Fruit fly (Drosophila melanogaster) whole organism, adult: Measurements from ENCODE around the gene Cad89D.

ENCODE experiments used
- CG11617 ChIP-seq: fragments of 200-800 bp; sonication (Bioruptor generic); optimal IDR thresholded peaks from 2 replicates; lab custom pipeline; 2017; ENCODE audit warnings: mild to moderate bottlenecking, missing biosample characterization, missing genetic modification reagents, missing genetic modification characterization
- CG12768 ChIP-seq: fragments of 200-800 bp; sonication (Bioruptor generic); optimal IDR thresholded peaks from 2 replicates; lab custom pipeline; 2017; ENCODE audit warnings: missing biosample characterization, missing genetic modification characterization, mild to moderate bottlenecking, moderate library complexity, missing genetic modification reagents
- CG14711 ChIP-seq: fragments of 200-800 bp; sonication (Bioruptor generic); optimal IDR thresholded peaks from 2 replicates; lab custom pipeline; 2018; ENCODE audit warnings: missing biosample characterization, mild to moderate bottlenecking, missing genetic modification characterization, moderate library complexity
- CG1620 ChIP-seq: fragments of 200-800 bp; sonication (Bioruptor generic); optimal IDR thresholded peaks from 2 replicates; lab custom pipeline; 2016; ENCODE audit warnings: missing biosample characterization, missing genetic modification characterization
- CG33017 ChIP-seq: fragments of 200-800 bp; sonication (Bioruptor generic); optimal IDR thresholded peaks from 2 replicates; lab custom pipeline; 2018; ENCODE audit warnings: missing biosample characterization, mild to moderate bottlenecking, missing genetic modification characterization, moderate library complexity
- CG7045 ChIP-seq: fragments of 200-800 bp; sonication (Bioruptor generic); optimal IDR thresholded peaks from 2 replicates; lab custom pipeline; 2017; ENCODE audit warnings: missing biosample characterization, mild to moderate bottlenecking, missing genetic modification characterization
- Clk ChIP-seq: fragments of 200-800 bp; sonication (Bioruptor generic); optimal IDR thresholded peaks from 2 replicates; lab custom pipeline; 2017; ENCODE audit warnings: missing biosample characterization, missing genetic modification characterization
- Crg-1 ChIP-seq: fragments of 200-800 bp; sonication (Bioruptor generic); optimal IDR thresholded peaks from 2 replicates; lab custom pipeline; 2016; ENCODE audit warnings: missing biosample characterization, missing genetic modification characterization
- Mnt ChIP-seq: fragments of 200-800 bp; sonication (Bioruptor generic); optimal IDR thresholded peaks from 2 replicates; lab custom pipeline; 2016; ENCODE audit warnings: missing biosample characterization, mild to moderate bottlenecking, missing genetic modification characterization
- bab1 ChIP-seq: fragments of 200-800 bp; sonication (Bioruptor generic); optimal IDR thresholded peaks from 3 replicates; lab custom pipeline; 2019; ENCODE audit warnings: missing biosample characterization, mild to moderate bottlenecking, missing genetic modification characterization, moderate library complexity
- cic ChIP-seq: fragments of 200-800 bp; sonication (Bioruptor generic); optimal IDR thresholded peaks from 2 replicates; lab custom pipeline; 2017; ENCODE audit warnings: missing biosample characterization, mild to moderate bottlenecking, missing genetic modification characterization, moderate library complexity
- kay ChIP-seq: fragments of 200-800 bp; sonication (Bioruptor generic); peaks from one replicate; lab custom pipeline; 2016; ENCODE audit warnings: missing biosample characterization, missing genetic modification characterization, borderline replicate concordance
- ovo ChIP-seq: fragments of 200-800 bp; sonication (Bioruptor generic); optimal IDR thresholded peaks from 2 replicates; lab custom pipeline; 2016; ENCODE audit warnings: missing biosample characterization, missing genetic modification characterization
- pad ChIP-seq: fragments of 200-800 bp; sonication (Bioruptor generic); optimal IDR thresholded peaks from 3 replicates; lab custom pipeline; 2017; ENCODE audit warnings: missing biosample characterization, missing genetic modification characterization, mild to moderate bottlenecking, moderate library complexity, missing genetic modification reagents

DNA sequence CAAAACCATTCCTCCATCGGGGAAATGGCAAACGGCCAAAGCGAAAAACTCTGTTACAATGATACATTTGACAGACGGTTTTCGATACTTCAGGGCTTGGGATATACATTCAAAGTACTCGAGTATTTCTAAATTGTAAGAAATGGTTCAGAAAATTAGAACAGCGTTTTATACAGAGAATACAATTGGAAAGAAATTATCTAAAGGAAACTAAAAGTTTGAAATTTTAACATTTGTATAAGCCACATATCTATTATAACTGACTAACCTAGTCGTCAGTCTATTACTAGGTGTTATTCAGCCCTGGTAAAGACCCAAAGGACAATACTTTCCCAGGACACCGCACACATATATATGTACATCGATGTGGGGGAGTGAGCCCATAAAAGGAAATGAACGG is 18.8 kb downstream of the Cad89D start:
- no peak for TF ChIP-seq CG14711 (tag; lab: Kevin White, UChicago)
- no peak for TF ChIP-seq Mnt
- TF ChIP-seq cic (GFP tag; lab: Kevin White, UChicago), result no peak
- TF ChIP-seq CG33017 (tag; lab: Kevin White, UChicago), result no peak
- no peak for TF ChIP-seq kay (GFP tag; lab: Kevin White, UChicago)
- no peak for TF ChIP-seq Crg-1 (GFP tag; lab: Kevin White, UChicago)
- no peak for TF ChIP-seq CG12768 (GFP tag; lab: Kevin White, UChicago)
- TF ChIP-seq ovo (GFP tag; lab: Kevin White, UChicago), result no peak
- no peak for TF ChIP-seq CG1620 (GFP tag; lab: Kevin White, UChicago)
- no peak for TF ChIP-seq pad
- TF ChIP-seq Clk (GFP tag; lab: Kevin White, UChicago), result no peak
- TF ChIP-seq CG11617 (GFP tag; lab: Kevin White, UChicago), result no peak
- TF ChIP-seq bab1, result no peak
- TF ChIP-seq CG7045 (GFP tag; lab: Kevin White, UChicago), result no peak
